Worm (Caenorhabditis elegans): ENCODE measurements around the gene arrd-18.

DNA sequence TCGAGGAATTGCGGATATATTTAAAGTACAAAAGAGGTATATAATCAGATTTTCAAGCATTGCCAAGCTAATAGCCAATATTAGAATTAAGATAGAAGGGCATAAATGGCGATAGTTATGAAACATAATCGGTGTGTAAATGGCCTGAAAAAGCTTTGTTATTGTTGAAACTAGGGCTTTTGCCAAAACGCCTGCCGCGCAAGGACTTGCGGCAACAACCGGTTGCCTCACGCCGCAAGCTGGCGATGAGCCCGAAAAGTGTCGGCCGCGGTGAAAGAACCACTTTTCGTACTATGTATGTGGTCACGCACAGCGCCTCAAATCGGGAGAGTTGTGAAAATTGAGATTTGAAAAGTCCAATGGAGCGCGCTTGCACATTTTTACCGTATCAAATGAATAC, 12.5 kb downstream of the arrd-18 start:
- TF ChIP-seq tbx-2 (tag; optimal IDR thresholded peaks at IDR 0.05) (no peak), aly-2 (tag; optimal IDR thresholded peaks at IDR 0.05) (no peak), aha-1 (tag; optimal IDR thresholded peaks at IDR 0.05) (no peak), unc-62 (GFP tag; optimal IDR thresholded peaks at IDR 0.05) (no peak), nhr-90 (tag; optimal IDR thresholded peaks at IDR 0.05; ENCODE audit: poor library complexity) (no peak), elt-2 (tag; optimal IDR thresholded peaks at IDR 0.05) (no peak), nhr-76 (tag; optimal IDR thresholded peaks at IDR 0.05) (no peak), mep-1 (tag; optimal IDR thresholded peaks at IDR 0.05) (no peak)

All from whole organism, L1 larva.